Fruit fly (Drosophila melanogaster) whole organism, embryonic: ENCODE measurements around the gene Targ3.

Experiments used
- Antp ChIP-seq: fragments of 200-800 bp; sonication (Bioruptor generic); optimal IDR thresholded peaks from 3 replicates; lab custom pipeline; 2016; ENCODE audit warnings: missing biosample characterization, missing genetic modification characterization
- Atf6 ChIP-seq: fragments of 200-800 bp; sonication (Bioruptor generic); IDR thresholded peaks from 2 replicates; pipeline ENCODE4 v1.3.6; 2022; ENCODE audit warnings: missing biosample characterization, missing genetic modification characterization
- B-H1 ChIP-seq: fragments of 200-800 bp; sonication (Bioruptor generic); IDR thresholded peaks from 3 replicates; pipeline ENCODE4 v1.3.6; 2022; ENCODE audit warnings: missing biosample characterization, missing genetic modification characterization
- BtbVII ChIP-seq: fragments of 200-800 bp; sonication (Bioruptor generic); optimal IDR thresholded peaks from 3 replicates; lab custom pipeline; 2017; ENCODE audit warnings: missing biosample characterization, mild to moderate bottlenecking, missing genetic modification characterization
- CG10209 ChIP-seq: fragments of 200-800 bp; sonication (Bioruptor generic); optimal IDR thresholded peaks from 3 replicates; lab custom pipeline; 2017; ENCODE audit warnings: missing biosample characterization, mild to moderate bottlenecking, missing genetic modification characterization, missing genetic modification reagents
- CG10654 ChIP-seq: fragments of 200-800 bp; sonication (Bioruptor generic); optimal IDR thresholded peaks from 2 replicates; lab custom pipeline; 2016; ENCODE audit warnings: missing biosample characterization, missing genetic modification characterization
- CG11504 ChIP-seq: fragments of 200-800 bp; sonication (Bioruptor generic); optimal IDR thresholded peaks from 3 replicates; lab custom pipeline; 2019; ENCODE audit warnings: missing biosample characterization, mild to moderate bottlenecking, missing genetic modification characterization, moderate library complexity
- CG12744 ChIP-seq: fragments of 200-800 bp; sonication (Bioruptor generic); optimal IDR thresholded peaks from 2 replicates; lab custom pipeline; 2016; ENCODE audit warnings: missing biosample characterization, missing genetic modification characterization
- CG15479 ChIP-seq: fragments of 200-800 bp; sonication (Bioruptor generic); optimal IDR thresholded peaks from 3 replicates; lab custom pipeline; 2019; ENCODE audit warnings: missing biosample characterization, mild to moderate bottlenecking, missing genetic modification characterization, moderate library complexity
- CG15601 ChIP-seq: fragments of 200-800 bp; sonication (Bioruptor generic); optimal IDR thresholded peaks from 3 replicates; lab custom pipeline; 2019; ENCODE audit warnings: missing biosample characterization, mild to moderate bottlenecking, missing genetic modification characterization, moderate library complexity
- CG17912 ChIP-seq: fragments of 200-800 bp; sonication (Bioruptor generic); optimal IDR thresholded peaks from 2 replicates; lab custom pipeline; 2018; ENCODE audit warnings: missing biosample characterization, mild to moderate bottlenecking, missing genetic modification characterization
- CG1832 ChIP-seq: fragments of 200-800 bp; sonication (Bioruptor generic); optimal IDR thresholded peaks from 2 replicates; lab custom pipeline; 2017; ENCODE audit warnings: missing biosample characterization, mild to moderate bottlenecking, missing genetic modification characterization, inconsistent platforms
- CG2129 ChIP-seq: fragments of 200-800 bp; sonication (Bioruptor generic); IDR thresholded peaks from 2 replicates; pipeline ENCODE4 v1.3.6; 2022; ENCODE audit warnings: missing biosample characterization, missing genetic modification characterization; ENCODE audit not compliant: partially characterized antibody
- CG30403 ChIP-seq: fragments of 200-800 bp; sonication (Bioruptor generic); optimal IDR thresholded peaks from 3 replicates; lab custom pipeline; 2016; ENCODE audit warnings: missing biosample characterization, missing genetic modification characterization
- CG3065 ChIP-seq: fragments of 200-800 bp; sonication (Bioruptor generic); optimal IDR thresholded peaks from 2 replicates; lab custom pipeline; 2016; ENCODE audit warnings: missing biosample characterization, missing genetic modification characterization
- CG31388 ChIP-seq: fragments of 200-800 bp; sonication (Bioruptor generic); optimal IDR thresholded peaks from 2 replicates; lab custom pipeline; 2016; ENCODE audit warnings: missing biosample characterization, missing genetic modification characterization
- CG32532 ChIP-seq: fragments of 200-800 bp; sonication (Bioruptor generic); IDR thresholded peaks from 2 replicates; pipeline ENCODE4 v1.3.6; 2022; ENCODE audit warnings: missing biosample characterization, missing genetic modification characterization
- CG32772 ChIP-seq: fragments of 200-800 bp; sonication (Bioruptor generic); IDR thresholded peaks from 2 replicates; pipeline ENCODE4 v1.3.6; 2022; ENCODE audit warnings: missing biosample characterization, missing genetic modification characterization
- CG3995 ChIP-seq: fragments of 200-800 bp; sonication (Bioruptor generic); optimal IDR thresholded peaks from 3 replicates; lab custom pipeline; 2016; ENCODE audit warnings: missing biosample characterization, missing genetic modification characterization
- CG6765 ChIP-seq: fragments of 200-800 bp; sonication (Bioruptor generic); optimal IDR thresholded peaks from 3 replicates; lab custom pipeline; 2017; ENCODE audit warnings: missing biosample characterization, mild to moderate bottlenecking, missing genetic modification characterization
- CG9609 ChIP-seq: fragments of 200-800 bp; sonication (Bioruptor generic); optimal IDR thresholded peaks from 3 replicates; lab custom pipeline; 2016; ENCODE audit warnings: missing biosample characterization, missing genetic modification characterization
- CG9876 ChIP-seq: fragments of 200-800 bp; sonication (Bioruptor generic); optimal IDR thresholded peaks from 2 replicates; lab custom pipeline; 2016; ENCODE audit warnings: missing biosample characterization, missing genetic modification characterization
- D19A ChIP-seq: fragments of 200-800 bp; optimal IDR thresholded peaks from 3 replicates; lab custom pipeline; 2019; ENCODE audit warnings: missing biosample characterization, mild to moderate bottlenecking, missing genetic modification characterization, moderate library complexity
- Dfd ChIP-seq, 2 experiments: fragments of >200 bp; optimal IDR thresholded peaks; 2 replicates each; lab custom pipeline; 2017; ENCODE audit warnings: missing biosample characterization in 2 of 2, missing genetic modification characterization in 2 of 2
- ERR ChIP-seq: fragments of 200-800 bp; sonication (Bioruptor generic); optimal IDR thresholded peaks from 2 replicates; lab custom pipeline; 2016; ENCODE audit warnings: missing biosample characterization, missing genetic modification characterization
- Lhr ChIP-seq: fragments of 200-800 bp; sonication (Bioruptor generic); optimal IDR thresholded peaks from 3 replicates; lab custom pipeline; 2017; ENCODE audit warnings: mild to moderate bottlenecking, missing biosample characterization, missing genetic modification reagents, missing genetic modification characterization
- NC2α ChIP-seq: fragments of 200-800 bp; sonication (Bioruptor generic); optimal IDR thresholded peaks from 2 replicates; lab custom pipeline; 2016; ENCODE audit warnings: missing biosample characterization, missing genetic modification characterization
- Rfx ChIP-seq: fragments of 200-800 bp; sonication (Bioruptor generic); IDR thresholded peaks from 2 replicates; pipeline ENCODE4 v1.3.6; 2022; ENCODE audit warnings: missing biosample characterization, missing genetic modification characterization
- Stat92E ChIP-seq, 3 experiments: fragments of >200 bp in 2 of 3; fragments of 200-800 bp in 1 of 3; sonication (Bioruptor generic) in 1 of 3; optimal IDR thresholded peaks; 2 replicates each; lab custom pipeline; 2017 to 2019; ENCODE audit warnings: missing biosample characterization in 3 of 3, missing genetic modification characterization in 3 of 3, mild to moderate bottlenecking in 1 of 3, moderate library complexity in 1 of 3
- Tbp ChIP-seq: fragments of >200 bp; optimal IDR thresholded peaks from 2 replicates; lab custom pipeline; 2018; ENCODE audit warnings: missing biosample characterization, missing genetic modification characterization
- Xrp1 ChIP-seq: fragments of 200-800 bp; sonication (Bioruptor generic); IDR thresholded peaks from 2 replicates; pipeline ENCODE4 v1.3.6; 2022; ENCODE audit warnings: missing biosample characterization, missing genetic modification characterization
- YL-1 ChIP-seq: fragments of 200-800 bp; sonication (Bioruptor generic); optimal IDR thresholded peaks from 3 replicates; lab custom pipeline; 2017; ENCODE audit warnings: missing biosample characterization, mild to moderate bottlenecking, missing genetic modification characterization
- ase ChIP-seq: fragments of 200-800 bp; sonication (Bioruptor generic); IDR thresholded peaks from 3 replicates; pipeline ENCODE4 v1.3.6; 2022; ENCODE audit warnings: missing biosample characterization, missing genetic modification characterization
- btn ChIP-seq: fragments of 200-800 bp; sonication (Bioruptor generic); optimal IDR thresholded peaks from 2 replicates; lab custom pipeline; 2016; ENCODE audit warnings: missing biosample characterization, missing genetic modification characterization
- caup ChIP-seq: fragments of 200-800 bp; sonication (Bioruptor generic); optimal IDR thresholded peaks from 3 replicates; lab custom pipeline; 2017; ENCODE audit warnings: missing biosample characterization, mild to moderate bottlenecking, missing genetic modification characterization, moderate library complexity; ENCODE audit not compliant: severe bottlenecking
- croc ChIP-seq: fragments of 200-800 bp; sonication (Bioruptor generic); conservative IDR thresholded peaks from 3 replicates; pipeline ENCODE4 v1.3.6; 2022; ENCODE audit warnings: missing biosample characterization, missing genetic modification characterization
- crp ChIP-seq, 2 experiments: fragments of 200-800 bp; sonication (Bioruptor generic); optimal IDR thresholded peaks; 2 replicates in 1 of 2; 3 replicates in 1 of 2; lab custom pipeline; 2017; ENCODE audit warnings: missing biosample characterization in 2 of 2, missing genetic modification characterization in 2 of 2, mild to moderate bottlenecking in 1 of 2, moderate library complexity in 1 of 2
- dan ChIP-seq: fragments of 200-800 bp; sonication (Bioruptor generic); IDR thresholded peaks from 2 replicates; pipeline ENCODE4 v1.3.6; 2022; ENCODE audit warnings: missing biosample characterization, missing genetic modification characterization
- esg ChIP-seq: fragments of 200-800 bp; sonication (Bioruptor generic); conservative IDR thresholded peaks from 2 replicates; pipeline ENCODE4 v1.3.6; 2022; ENCODE audit warnings: missing biosample characterization, missing genetic modification characterization
- fd102C ChIP-seq: fragments of 200-800 bp; sonication (Bioruptor generic); optimal IDR thresholded peaks from 2 replicates; lab custom pipeline; 2018; ENCODE audit warnings: missing biosample characterization, mild to moderate bottlenecking, missing genetic modification characterization, moderate library complexity
- grn ChIP-seq: fragments of 200-800 bp; sonication (Bioruptor generic); optimal IDR thresholded peaks from 3 replicates; lab custom pipeline; 2017; ENCODE audit warnings: missing biosample characterization, missing genetic modification characterization
- lmd ChIP-seq: fragments of 200-800 bp; sonication (Bioruptor generic); IDR thresholded peaks from 2 replicates; pipeline ENCODE4 v1.3.6; 2022; ENCODE audit warnings: missing biosample characterization, missing genetic modification characterization
- peb ChIP-seq: fragments of 200-800 bp; sonication (Bioruptor generic); IDR thresholded peaks from 2 replicates; pipeline ENCODE4 v1.3.6; 2022; ENCODE audit warnings: missing biosample characterization, missing genetic modification characterization
- scrt ChIP-seq: fragments of 200-800 bp; sonication (Bioruptor generic); optimal IDR thresholded peaks from 2 replicates; lab custom pipeline; 2018; ENCODE audit warnings: missing biosample characterization, mild to moderate bottlenecking, missing genetic modification characterization, moderate library complexity
- seq ChIP-seq: fragments of 200-800 bp; sonication (Bioruptor generic); IDR thresholded peaks from 2 replicates; pipeline ENCODE4 v1.3.6; 2022; ENCODE audit warnings: missing biosample characterization, missing genetic modification characterization
- slou ChIP-seq: fragments of 200-800 bp; sonication (Bioruptor generic); optimal IDR thresholded peaks from 3 replicates; lab custom pipeline; 2016; ENCODE audit warnings: missing biosample characterization, missing genetic modification characterization
- sob ChIP-seq: fragments of 200-800 bp; sonication (Bioruptor generic); IDR thresholded peaks from 2 replicates; pipeline ENCODE4 v1.3.6; 2022; ENCODE audit warnings: missing biosample characterization, missing genetic modification characterization
- unc-4 ChIP-seq: fragments of 200-800 bp; sonication (Bioruptor generic); IDR thresholded peaks from 2 replicates; pipeline ENCODE4 v1.3.6; 2022; ENCODE audit warnings: missing biosample characterization, missing genetic modification characterization; ENCODE audit not compliant: partially characterized antibody
- usp ChIP-seq: fragments of >200 bp; optimal IDR thresholded peaks from 2 replicates; lab custom pipeline; 2017; ENCODE audit warnings: missing biosample characterization, missing genetic modification characterization
- zen2 ChIP-seq: fragments of 200-800 bp; sonication (Bioruptor generic); IDR thresholded peaks from 3 replicates; pipeline ENCODE4 v1.3.6; 2022; ENCODE audit warnings: missing biosample characterization, missing genetic modification characterization; ENCODE audit not compliant: partially characterized antibody
- zfh1 ChIP-seq: fragments of 200-800 bp; sonication (Bioruptor generic); IDR thresholded peaks from 3 replicates; pipeline ENCODE4 v1.3.6; 2022; ENCODE audit warnings: missing biosample characterization, missing genetic modification characterization

The Targ3 gene

DNA sequence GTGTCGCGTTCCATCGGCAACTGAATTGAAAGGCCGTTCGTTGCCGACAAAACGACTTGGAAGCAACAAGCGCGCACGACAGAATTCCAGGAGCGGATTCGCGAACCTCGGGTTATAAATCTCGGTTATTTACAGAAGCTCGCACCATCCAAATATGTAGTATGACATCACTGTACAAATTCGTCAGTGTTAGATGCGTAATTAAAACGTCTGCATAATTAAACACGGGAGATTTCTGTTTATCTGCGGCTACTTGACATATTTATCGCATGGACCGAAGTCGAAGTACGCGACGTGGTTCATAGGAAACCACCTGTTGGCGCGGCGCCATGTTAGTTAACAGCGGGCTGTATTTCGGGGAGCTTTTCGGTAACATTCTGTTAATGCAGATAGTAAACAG lies 24.7 kb upstream of the Targ3 start, which contains the start of gene Ac78C (continued):
- TF ChIP-seq Rfx (peak; percentile 95), CG30403 (GFP tag; lab: Kevin White, UChicago) (peak; percentile 68), btn (GFP tag; lab: Kevin White, UChicago) (peak; percentile 77), unc-4 (no peak), CG32532 (GFP tag; lab: Robert Waterston, UW) (peak; percentile 91), esg (GFP tag; lab: Robert Waterston, UW) (peak; percentile 71), Stat92E (GFP tag; optimal IDR thresholded peaks at IDR 0.05; lab: Kevin White, UChicago) (no peak), crp (GFP tag; optimal IDR thresholded peaks at IDR 0.05; lab: Kevin White, UChicago) (no peak), lmd (peak; percentile 91), CG32772 (GFP tag; lab: Robert Waterston, UW) (peak; percentile 81), dan (no peak), CG1832 (GFP tag; lab: Kevin White, UChicago) (no peak), CG15601 (peak; percentile 99), BtbVII (GFP tag; lab: Kevin White, UChicago) (peak; percentile 90), zfh1 (peak; percentile 77), CG9609 (peak; percentile 82), CG10209 (GFP tag; lab: Kevin White, UChicago) (peak; percentile 72), usp (GFP tag; lab: Kevin White, UChicago) (no peak), CG3065 (GFP tag; lab: Kevin White, UChicago) (peak; percentile 58), croc (GFP tag; lab: Robert Waterston, UW) (peak; percentile 51; the same call in 2 of the 3 replicates), slou (GFP tag; lab: Kevin White, UChicago) (peak; percentile 48), sob (peak; percentile 95), peb (peak; percentile 54), scrt (GFP tag; lab: Kevin White, UChicago) (peak; percentile 100), fd102C (GFP tag; lab: Kevin White, UChicago) (no peak), Dfd (GFP tag; optimal IDR thresholded peaks at IDR 0.05; lab: Kevin White, UChicago) (no peak), CG3995 (GFP tag; lab: Kevin White, UChicago) (peak; percentile 75), CG11504 (peak; percentile 82), ERR (peak; percentile 90), caup (GFP tag; lab: Kevin White, UChicago) (peak; percentile 94), CG31388 (GFP tag; lab: Kevin White, UChicago) (peak; percentile 45), CG17912 (GFP tag; lab: Kevin White, UChicago) (peak; percentile 84), Tbp (GFP tag; lab: Kevin White, UChicago) (no peak), CG9876 (peak; percentile 67), NC2α (peak; percentile 30), ase (peak; percentile 75; the same call in 2 of the 3 replicates), Lhr (GFP tag; lab: Kevin White, UChicago) (peak; percentile 9), CG12744 (GFP tag; lab: Kevin White, UChicago) (peak; percentile 90), D19A (no peak), CG15479 (no peak), CG6765 (GFP tag; lab: Kevin White, UChicago) (peak; percentile 84), zen2 (GFP tag; lab: Robert Waterston, UW) (no peak), CG2129 (GFP tag; lab: Robert Waterston, UW) (no peak), grn (GFP tag; lab: Kevin White, UChicago) (peak; percentile 6), CG10654 (GFP tag; lab: Kevin White, UChicago) (peak; percentile 75), B-H1 (GFP tag; lab: Robert Waterston, UW) (peak; percentile 67), Antp (GFP tag; lab: Kevin White, UChicago) (peak; percentile 95), seq (GFP tag; lab: Robert Waterston, UW) (peak; percentile 87), YL-1 (no peak), Atf6 (GFP tag; lab: Robert Waterston, UW) (peak; percentile 90), Xrp1 (GFP tag; lab: Robert Waterston, UW) (peak; percentile 83)
